Worm (Caenorhabditis elegans) whole organism, young adult: Measurements from ENCODE around the gene D2023.6.
A peak's percentile ranks its signal among the peaks of the same experiment; 100 is the strongest.

ENCODE experiments used
- B0261.1 ChIP-seq: sonication (generic microtip); optimal IDR thresholded peaks from 2 replicates; lab custom pipeline; 2016; ENCODE audit warnings: mild to moderate bottlenecking, missing genetic modification characterization, moderate library complexity, missing compliant biosample characterization
- B0336.3 ChIP-seq: fragments of 200-800 bp; sonication (Bioruptor generic); IDR thresholded peaks from 2 replicates; pipeline ENCODE4 v1.3.6; 2022; ENCODE audit warnings: missing genetic modification characterization, missing compliant biosample characterization
- F33H1.4 ChIP-seq: fragments of 200-800 bp; sonication (Bioruptor generic); IDR thresholded peaks from 2 replicates; pipeline ENCODE4 v1.3.6; 2022; ENCODE audit warnings: missing genetic modification reagents, missing genetic modification characterization, missing compliant biosample characterization
- F55B11.4 ChIP-seq: sonication (generic microtip); optimal IDR thresholded peaks from 2 replicates; lab custom pipeline; 2016; ENCODE audit warnings: missing compliant biosample characterization, missing genetic modification characterization, borderline replicate concordance; ENCODE audit not compliant: insufficient read depth
- F57C9.4 ChIP-seq: sonication (generic microtip); optimal IDR thresholded peaks from 2 replicates; lab custom pipeline; 2017; ENCODE audit warnings: mild to moderate bottlenecking, missing genetic modification characterization, missing compliant biosample characterization
- K12H6.12 ChIP-seq: fragments of 200-800 bp; sonication (Bioruptor generic); optimal IDR thresholded peaks from 2 replicates; lab custom pipeline; 2018; ENCODE audit warnings: mild to moderate bottlenecking, missing genetic modification characterization, missing compliant biosample characterization
- Y79H2A.3 ChIP-seq: fragments of 200-800 bp; sonication (Bioruptor generic); conservative IDR thresholded peaks from 2 replicates; pipeline ENCODE4 v1.3.6; 2022; ENCODE audit warnings: missing genetic modification reagents, missing genetic modification characterization, missing compliant biosample characterization
- aptf-3 ChIP-seq: fragments of 200-800 bp; sonication (Bioruptor generic); IDR thresholded peaks from 2 replicates; pipeline ENCODE4 v1.3.6; 2022; ENCODE audit warnings: missing genetic modification characterization, missing compliant biosample characterization
- attf-3 ChIP-seq: fragments of 200-800 bp; sonication (Bioruptor generic); conservative IDR thresholded peaks from 2 replicates; pipeline ENCODE4 v1.3.6; 2022; ENCODE audit warnings: missing genetic modification reagents, missing genetic modification characterization, missing compliant biosample characterization
- bed-1 ChIP-seq: fragments of 200-800 bp; sonication (Bioruptor generic); IDR thresholded peaks from 2 replicates; pipeline ENCODE4 v1.3.6; 2022; ENCODE audit warnings: missing genetic modification reagents, missing genetic modification characterization, missing compliant biosample characterization
- cebp-1 ChIP-seq, 2 experiments: fragments of 200-800 bp in 1 of 2; sonication (Bioruptor generic) in 1 of 2; sonication (generic microtip) in 1 of 2; IDR thresholded peaks in 1 of 2; optimal IDR thresholded peaks in 1 of 2; 2 replicates each; pipeline versions ENCODE4 v1.3.6 to Lab custom; 2017 to 2022; ENCODE audit warnings: missing compliant biosample characterization in 2 of 2, missing genetic modification characterization in 2 of 2, mild to moderate bottlenecking in 1 of 2, missing genetic modification reagents in 1 of 2, moderate library complexity in 1 of 2
- cebp-2 ChIP-seq: fragments of 200-800 bp; sonication (Bioruptor generic); IDR thresholded peaks from 2 replicates; pipeline ENCODE4 v1.3.6; 2022; ENCODE audit warnings: missing genetic modification characterization, missing compliant biosample characterization
- ceh-100 ChIP-seq: fragments of 200-800 bp; sonication (Bioruptor generic); IDR thresholded peaks from 2 replicates; pipeline ENCODE4 v1.3.6; 2022; ENCODE audit warnings: missing genetic modification reagents, missing genetic modification characterization, missing compliant biosample characterization
- ceh-79 ChIP-seq: sonication (generic microtip); optimal IDR thresholded peaks from 2 replicates; lab custom pipeline; 2017; ENCODE audit warnings: mild to moderate bottlenecking, missing genetic modification characterization, missing compliant biosample characterization
- chd-7 ChIP-seq: sonication (generic microtip); optimal IDR thresholded peaks from 2 replicates; lab custom pipeline; 2016; ENCODE audit warnings: mild to moderate bottlenecking, missing genetic modification characterization, moderate library complexity, missing compliant biosample characterization
- dox-1 ChIP-seq: fragments of 200-800 bp; sonication (Bioruptor generic); IDR thresholded peaks from 2 replicates; pipeline ENCODE4 v1.3.6; 2022; ENCODE audit warnings: missing genetic modification reagents, missing genetic modification characterization, missing compliant biosample characterization
- egl-18 ChIP-seq: fragments of 200-800 bp; sonication (Bioruptor generic); IDR thresholded peaks from 2 replicates; pipeline ENCODE4 v1.3.6; 2022; ENCODE audit warnings: missing genetic modification reagents, missing genetic modification characterization, missing compliant biosample characterization
- ekl-4 ChIP-seq: fragments of 200-800 bp; sonication (Bioruptor generic); IDR thresholded peaks from 2 replicates; pipeline ENCODE4 v1.3.6; 2022; ENCODE audit warnings: missing genetic modification reagents, missing genetic modification characterization, missing compliant biosample characterization
- ets-4 ChIP-seq: fragments of 200-800 bp; sonication (Bioruptor generic); optimal IDR thresholded peaks from 2 replicates; lab custom pipeline; 2018; ENCODE audit warnings: mild to moderate bottlenecking, missing genetic modification characterization, missing compliant biosample characterization
- fkh-3 ChIP-seq: sonication (generic microtip); optimal IDR thresholded peaks from 2 replicates; lab custom pipeline; 2016; ENCODE audit warnings: mild to moderate bottlenecking, missing genetic modification characterization, missing compliant biosample characterization
- lsl-1 ChIP-seq: fragments of 200-800 bp; sonication (Bioruptor generic); optimal IDR thresholded peaks from 2 replicates; lab custom pipeline; 2018; ENCODE audit warnings: mild to moderate bottlenecking, missing genetic modification characterization, moderate library complexity, missing compliant biosample characterization
- madf-6 ChIP-seq: fragments of 200-800 bp; sonication (Bioruptor generic); IDR thresholded peaks from 2 replicates; pipeline ENCODE4 v1.3.6; 2022; ENCODE audit warnings: missing genetic modification reagents, missing genetic modification characterization, missing compliant biosample characterization
- madf-8 ChIP-seq: fragments of 200-800 bp; sonication (Bioruptor generic); conservative IDR thresholded peaks from 2 replicates; pipeline ENCODE4 v1.3.6; 2022; ENCODE audit warnings: missing genetic modification reagents, missing genetic modification characterization, missing compliant biosample characterization
- mel-28 ChIP-seq: sonication (generic microtip); optimal IDR thresholded peaks from 2 replicates; lab custom pipeline; 2016; ENCODE audit warnings: borderline replicate concordance, mild to moderate bottlenecking, missing genetic modification characterization, missing compliant biosample characterization
- nhr-120 ChIP-seq: fragments of 200-800 bp; sonication (Bioruptor generic); IDR thresholded peaks from 2 replicates; pipeline ENCODE4 v1.3.6; 2022; ENCODE audit warnings: missing genetic modification characterization, missing compliant biosample characterization
- nhr-80 ChIP-seq: sonication (generic microtip); optimal IDR thresholded peaks from 2 replicates; lab custom pipeline; 2016; ENCODE audit warnings: missing genetic modification characterization, missing compliant biosample characterization
- rcor-1 ChIP-seq: fragments of 200-800 bp; sonication (Bioruptor generic); IDR thresholded peaks from 2 replicates; pipeline ENCODE4 v1.3.6; 2022; ENCODE audit warnings: missing genetic modification reagents, missing genetic modification characterization, missing compliant biosample characterization
- rpc-1 ChIP-seq, 2 experiments: fragments of 150-350 bp in 1 of 2; sonication (generic microtip) in 1 of 2; optimal IDR thresholded peaks; 2 replicates each; lab custom pipeline; 2014 to 2018; ENCODE audit warnings: missing biosample characterization in 1 of 2, missing genetic modification characterization in 1 of 2, missing genetic modification reagents in 1 of 2, missing genotype in 1 of 2
- snpc-1.1 ChIP-seq: sonication (generic microtip); optimal IDR thresholded peaks from 2 replicates; lab custom pipeline; 2017; ENCODE audit warnings: missing genetic modification characterization, mild to moderate bottlenecking, missing compliant biosample characterization, antibody characterized with exemption, moderate library complexity, missing genotype, missing genetic modification reagents; ENCODE audit not compliant: insufficient read depth
- snpc-1.3 ChIP-seq: sonication (generic microtip); optimal IDR thresholded peaks from 2 replicates; lab custom pipeline; 2017; ENCODE audit warnings: missing genetic modification characterization, mild to moderate bottlenecking, missing compliant biosample characterization, antibody characterized with exemption, moderate library complexity, missing genotype, missing genetic modification reagents; ENCODE audit not compliant: insufficient read depth
- snpc-4 ChIP-seq, 5 experiments: fragments of 150-350 bp in 1 of 5; sonication (generic microtip) in 4 of 5; optimal IDR thresholded peaks; 2 replicates each; lab custom pipeline; 2014 to 2018; ENCODE audit warnings: missing genetic modification characterization in 5 of 5, missing biosample characterization in 3 of 5, antibody characterized with exemption in 2 of 5, mild to moderate bottlenecking in 2 of 5, missing compliant biosample characterization in 2 of 5, missing genotype in 2 of 5, moderate library complexity in 2 of 5, missing genetic modification reagents in 1 of 5
- sptf-2 ChIP-seq: fragments of 200-800 bp; sonication (Bioruptor generic); optimal IDR thresholded peaks from 2 replicates; lab custom pipeline; 2018; ENCODE audit warnings: mild to moderate bottlenecking, missing genetic modification characterization, missing compliant biosample characterization
- xnd-1 ChIP-seq: sonication (generic microtip); optimal IDR thresholded peaks from 2 replicates; lab custom pipeline; 2016; ENCODE audit warnings: missing genotype, missing genetic modification reagents, missing genetic modification characterization, missing compliant biosample characterization
- zim-3 ChIP-seq: sonication (generic microtip); optimal IDR thresholded peaks from 2 replicates; lab custom pipeline; 2017; ENCODE audit warnings: mild to moderate bottlenecking, missing genetic modification characterization, moderate library complexity, missing compliant biosample characterization

D2023.6 gene

ce11 chrV:11844828-11845227 is 17.7 kb downstream of the D2023.6 start (continued):
- TF ChIP-seq ceh-79 (tag; lab: Kevin White, UChicago) (no peak), aptf-3 (GFP tag; lab: Robert Waterston, UW) (no peak), zim-3 (tag; lab: Kevin White, UChicago) (no peak), mel-28 (tag; lab: Kevin White, UChicago) (no peak), rpc-1 (optimal IDR thresholded peaks at IDR 0.05; lab: Kevin White, UChicago) (no peak), rpc-1 (tag; optimal IDR thresholded peaks at IDR 0.05; lab: Kevin White, UChicago) (no peak), ceh-100 (GFP tag; lab: Robert Waterston, UW) (no peak), dox-1 (GFP tag; lab: Robert Waterston, UW) (peak; percentile 48; the same call in 1 of the 2 replicates), Y79H2A.3 (GFP tag; lab: Robert Waterston, UW) (no peak), nhr-120 (GFP tag; lab: Robert Waterston, UW) (no peak), ekl-4 (GFP tag; lab: Robert Waterston, UW) (peak; percentile 42; the same call in 1 of the 2 replicates), snpc-4 (GFP tag; optimal IDR thresholded peaks at IDR 0.05; lab: Kevin White, UChicago) (no peak), snpc-4 (tag; optimal IDR thresholded peaks at IDR 0.05; lab: Kevin White, UChicago) (no peak)

- TF ChIP-seq madf-8 (GFP tag; lab: Robert Waterston, UW): peak; percentile 83
- TF ChIP-seq F33H1.4: peak; percentile 80
- peak; percentile 88 for TF ChIP-seq lsl-1 (GFP tag; lab: Kevin White, UChicago)
- peak; percentile 13 for TF ChIP-seq xnd-1 (tag; lab: Kevin White, UChicago)
- TF ChIP-seq madf-6 (GFP tag; lab: Robert Waterston, UW): peak; percentile 80
- TF ChIP-seq chd-7 (tag; lab: Kevin White, UChicago): no peak
- no peak for TF ChIP-seq sptf-2 (GFP tag; lab: Kevin White, UChicago)
These were observed 18.3 kb downstream of the D2023.6 start, which contains the start of gene hmp-1 for ce11 chrV:11845492-11845891. Gene hmp-1, plus strand, starts transcription at chrV:11845871.

ce11 chrV:11846969-11847368 is 19.8 kb downstream of the D2023.6 start:
- no peak for TF ChIP-seq F55B11.4
- TF ChIP-seq B0261.1 (tag; lab: Kevin White, UChicago): no peak
- no peak for TF ChIP-seq attf-3 (GFP tag; lab: Robert Waterston, UW)
- no peak for TF ChIP-seq snpc-1.1
- TF ChIP-seq cebp-2: no peak
- TF ChIP-seq madf-6 (GFP tag; lab: Robert Waterston, UW): no peak
- no peak for TF ChIP-seq aptf-3 (GFP tag; lab: Robert Waterston, UW)
- TF ChIP-seq egl-18 (GFP tag; lab: Robert Waterston, UW): no peak
- TF ChIP-seq K12H6.12: no peak

- TF ChIP-seq cebp-1 (GFP tag; IDR thresholded peaks at IDR 0.05; lab: Robert Waterston, UW): no peak
- peak; percentile 39 for TF ChIP-seq cebp-1 (tag; optimal IDR thresholded peaks at IDR 0.05; lab: Kevin White, UChicago)
- TF ChIP-seq nhr-80 (tag; lab: Kevin White, UChicago): peak; percentile 56
- TF ChIP-seq aptf-3 (GFP tag; lab: Robert Waterston, UW): no peak
These were observed 22.3 kb downstream of the D2023.6 start for ce11 chrV:11849408-11849807.

- TF ChIP-seq snpc-1.3 (tag; lab: Kevin White, UChicago) (no peak), cebp-2 (no peak), B0336.3 (no peak), rcor-1 (no peak), ets-4 (GFP tag; lab: Kevin White, UChicago) (no peak), F57C9.4 (tag; lab: Kevin White, UChicago) (no peak), ceh-79 (tag; lab: Kevin White, UChicago) (no peak), bed-1 (GFP tag; lab: Robert Waterston, UW) (no peak), fkh-3 (tag; lab: Kevin White, UChicago) (no peak)
These were observed 25.2 kb downstream of the D2023.6 start for ce11 chrV:11852305-11852704.
